Fruit fly (Drosophila melanogaster): ENCODE measurements around the gene beat-IIIb.

dm6 chr2L:17027503-17027902 is 54.6 kb downstream of the beat-IIIb start:
- TF ChIP-seq TFAM (GFP tag; optimal IDR thresholded peaks at IDR 0.05), result no peak
- TF ChIP-seq sr (GFP tag; IDR thresholded peaks at IDR 0.05), result no peak
- no peak for TF ChIP-seq sqz (GFP tag; optimal IDR thresholded peaks at IDR 0.05)
